Worm (Caenorhabditis elegans) whole organism, L2 larva: ENCODE results near the gene srab-12.

Experiments used
- C34F6.9 ChIP-seq: fragments of 150-350 bp; optimal IDR thresholded peaks from 2 replicates; lab custom pipeline; 2014; ENCODE audit warnings: missing biosample characterization, missing genetic modification characterization
- R02D3.7 ChIP-seq: fragments of 150-350 bp; optimal IDR thresholded peaks from 2 replicates; lab custom pipeline; 2014; ENCODE audit warnings: missing biosample characterization, missing genetic modification characterization
- Y55F3AM.14 ChIP-seq: fragments of 200-800 bp; sonication (Bioruptor generic); optimal IDR thresholded peaks from 2 replicates; lab custom pipeline; 2018; ENCODE audit warnings: mild to moderate bottlenecking, missing genetic modification characterization, missing compliant biosample characterization
- ZK546.5 ChIP-seq: sonication (generic microtip); optimal IDR thresholded peaks from 2 replicates; lab custom pipeline; 2017; ENCODE audit warnings: missing biosample characterization, missing genetic modification characterization
- alr-1 ChIP-seq: fragments of 150-350 bp; optimal IDR thresholded peaks from 2 replicates; lab custom pipeline; 2014; ENCODE audit warnings: missing biosample characterization, missing genetic modification characterization
- aly-2 ChIP-seq: fragments of 150-350 bp; optimal IDR thresholded peaks from 2 replicates; lab custom pipeline; 2014; ENCODE audit warnings: missing biosample characterization, missing genetic modification characterization
- ceh-16 ChIP-seq: fragments of 150-350 bp; optimal IDR thresholded peaks from 2 replicates; lab custom pipeline; 2014; ENCODE audit warnings: missing biosample characterization, missing genetic modification characterization
- ceh-82 ChIP-seq: fragments of 150-350 bp; optimal IDR thresholded peaks from 2 replicates; lab custom pipeline; 2014; ENCODE audit warnings: missing biosample characterization, missing genetic modification characterization
- crh-2 ChIP-seq: sonication (generic microtip); optimal IDR thresholded peaks from 2 replicates; lab custom pipeline; 2017; ENCODE audit warnings: missing biosample characterization, missing genetic modification characterization
- dmd-4 ChIP-seq: sonication (generic microtip); optimal IDR thresholded peaks from 2 replicates; lab custom pipeline; 2017; ENCODE audit warnings: missing biosample characterization, missing genetic modification characterization
- egl-27 ChIP-seq: sonication (generic microtip); optimal IDR thresholded peaks from 3 replicates; lab custom pipeline; 2017; ENCODE audit warnings: missing biosample characterization, missing genetic modification reagents, missing genetic modification characterization
- elt-1 ChIP-seq: fragments of 150-350 bp; optimal IDR thresholded peaks from 2 replicates; lab custom pipeline; 2014; ENCODE audit warnings: missing biosample characterization, missing genetic modification characterization
- elt-3 ChIP-seq: sonication (generic microtip); optimal IDR thresholded peaks from 2 replicates; lab custom pipeline; 2017; ENCODE audit warnings: missing biosample characterization, missing genetic modification characterization
- fos-1 ChIP-seq: fragments of 150-350 bp; optimal IDR thresholded peaks from 2 replicates; lab custom pipeline; 2014; ENCODE audit warnings: missing biosample characterization, missing genetic modification characterization
- lin-11 ChIP-seq: fragments of 150-350 bp; sonication (generic microtip); optimal IDR thresholded peaks from 2 replicates; lab custom pipeline; 2014; ENCODE audit warnings: missing biosample characterization, missing genetic modification characterization, inconsistent platforms, mixed read lengths
- lin-13 ChIP-seq: fragments of 150-350 bp; optimal IDR thresholded peaks from 2 replicates; lab custom pipeline; 2014; ENCODE audit warnings: missing biosample characterization, missing genetic modification reagents, missing genetic modification characterization
- lin-39 ChIP-seq: fragments of 150-350 bp; optimal IDR thresholded peaks from 2 replicates; lab custom pipeline; 2014; ENCODE audit warnings: missing biosample characterization, missing genetic modification reagents, missing genetic modification characterization
- lsy-2 ChIP-seq, 2 experiments: fragments of 150-350 bp in 1 of 2; sonication (generic microtip) in 1 of 2; optimal IDR thresholded peaks; 2 replicates each; lab custom pipeline; 2014 to 2017; ENCODE audit warnings: missing biosample characterization in 2 of 2, missing genetic modification characterization in 2 of 2
- mab-5 ChIP-seq: fragments of 150-350 bp; optimal IDR thresholded peaks from 2 replicates; lab custom pipeline; 2014; ENCODE audit warnings: missing biosample characterization, missing genetic modification characterization
- mdl-1 ChIP-seq, 2 experiments: fragments of 150-350 bp in 1 of 2; sonication (generic microtip) in 1 of 2; optimal IDR thresholded peaks; 2 replicates each; lab custom pipeline; 2017; ENCODE audit warnings: missing biosample characterization in 2 of 2, missing genetic modification characterization in 2 of 2
- nhr-10 ChIP-seq: sonication (generic microtip); optimal IDR thresholded peaks from 2 replicates; lab custom pipeline; 2017; ENCODE audit warnings: missing biosample characterization, missing genetic modification characterization
- nhr-11 ChIP-seq: fragments of 150-350 bp; optimal IDR thresholded peaks from 2 replicates; lab custom pipeline; 2014; ENCODE audit warnings: missing biosample characterization, missing genetic modification characterization
- nhr-12 ChIP-seq: fragments of 150-350 bp; optimal IDR thresholded peaks from 2 replicates; lab custom pipeline; 2014; ENCODE audit warnings: missing biosample characterization, missing genetic modification characterization
- nhr-129 ChIP-seq: fragments of 150-350 bp; optimal IDR thresholded peaks from 2 replicates; lab custom pipeline; 2014; ENCODE audit warnings: missing biosample characterization, missing genetic modification characterization
- nhr-21 ChIP-seq: fragments of 150-350 bp; optimal IDR thresholded peaks from 2 replicates; lab custom pipeline; 2014; ENCODE audit warnings: missing biosample characterization, missing genetic modification characterization
- nhr-23 ChIP-seq: fragments of 150-350 bp; optimal IDR thresholded peaks from 2 replicates; lab custom pipeline; 2014; ENCODE audit warnings: missing biosample characterization, missing genetic modification reagents, missing genetic modification characterization
- nhr-237 ChIP-seq: fragments of 150-350 bp; optimal IDR thresholded peaks from 2 replicates; lab custom pipeline; 2014; ENCODE audit warnings: missing biosample characterization, missing genetic modification characterization
- nhr-6 ChIP-seq: fragments of 150-350 bp; optimal IDR thresholded peaks from 2 replicates; lab custom pipeline; 2014; ENCODE audit warnings: missing biosample characterization, missing genetic modification characterization
- nhr-77 ChIP-seq: fragments of 150-350 bp; optimal IDR thresholded peaks from 2 replicates; lab custom pipeline; 2014; ENCODE audit warnings: missing biosample characterization, missing genetic modification characterization
- sem-4 ChIP-seq: fragments of 150-350 bp; optimal IDR thresholded peaks from 2 replicates; lab custom pipeline; 2014; ENCODE audit warnings: missing biosample characterization, missing genetic modification reagents, missing genetic modification characterization
- sma-3 ChIP-seq: sonication (generic microtip); optimal IDR thresholded peaks from 2 replicates; lab custom pipeline; 2016; ENCODE audit warnings: missing genetic modification reagents, missing genetic modification characterization, missing compliant biosample characterization
- sma-9 ChIP-seq, 2 experiments: fragments of 150-350 bp in 1 of 2; sonication (generic microtip) in 1 of 2; optimal IDR thresholded peaks; 2 replicates each; lab custom pipeline; 2014 to 2016; ENCODE audit warnings: missing genetic modification characterization in 2 of 2, mild to moderate bottlenecking in 1 of 2, missing biosample characterization in 1 of 2, missing compliant biosample characterization in 1 of 2, missing genetic modification reagents in 1 of 2, moderate library complexity in 1 of 2
- snpc-4 ChIP-seq: fragments of 150-350 bp; optimal IDR thresholded peaks from 2 replicates; lab custom pipeline; 2014; ENCODE audit warnings: missing biosample characterization, missing genetic modification characterization
- unc-39 ChIP-seq: fragments of 150-350 bp; optimal IDR thresholded peaks from 2 replicates; lab custom pipeline; 2014; ENCODE audit warnings: missing biosample characterization, missing genetic modification characterization
- unc-55 ChIP-seq: fragments of 150-350 bp; sonication (generic microtip); optimal IDR thresholded peaks from 3 replicates; lab custom pipeline; 2014; ENCODE audit warnings: missing biosample characterization, missing genetic modification reagents, missing genetic modification characterization
- unc-62 ChIP-seq: fragments of 150-350 bp; optimal IDR thresholded peaks from 2 replicates; lab custom pipeline; 2014; ENCODE audit warnings: missing biosample characterization, missing genetic modification reagents, missing genetic modification characterization
- ztf-1 ChIP-seq: fragments of 200-800 bp; sonication (Bioruptor generic); conservative IDR thresholded peaks from 2 replicates; pipeline ENCODE4 v1.3.6; 2022; ENCODE audit warnings: missing genetic modification characterization, missing compliant biosample characterization
- ztf-4 ChIP-seq: fragments of 150-350 bp; optimal IDR thresholded peaks from 2 replicates; lab custom pipeline; 2014; ENCODE audit warnings: missing biosample characterization, missing genetic modification characterization

srab-12 gene

DNA sequence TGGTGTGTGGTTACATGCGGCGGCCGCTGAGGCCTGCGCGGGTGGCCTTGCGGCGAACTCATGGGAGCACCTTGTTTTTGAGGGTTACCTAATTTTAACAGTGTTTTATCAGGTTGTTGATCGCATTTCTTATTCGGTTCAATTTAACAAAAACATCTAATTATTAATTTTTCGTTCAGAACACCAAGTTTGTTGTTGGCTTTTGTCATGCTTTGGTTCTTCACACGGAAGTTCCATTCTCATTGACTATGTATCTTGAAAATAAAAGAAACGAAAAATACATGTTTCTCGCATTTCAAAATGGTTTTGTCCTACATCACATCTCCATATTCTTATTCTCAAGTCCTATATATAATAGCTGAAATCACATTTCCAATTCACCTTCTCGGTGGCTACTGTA, 6.7 kb upstream of the srab-12 start, which contains the start of gene srh-290:
TSS of gene srh-290 (plus strand) at position 301 of the 400 bp plus-strand sequence.
- no peak for TF ChIP-seq sem-4 (tag; lab: Kevin White, UChicago)
- TF ChIP-seq R02D3.7 (tag; lab: Kevin White, UChicago): no peak
- TF ChIP-seq elt-1 (tag; lab: Kevin White, UChicago): no peak
- no peak for TF ChIP-seq sma-3
- TF ChIP-seq C34F6.9 (tag; lab: Kevin White, UChicago): no peak
- no peak for TF ChIP-seq ztf-1 (GFP tag; lab: Robert Waterston, UW)

DNA sequence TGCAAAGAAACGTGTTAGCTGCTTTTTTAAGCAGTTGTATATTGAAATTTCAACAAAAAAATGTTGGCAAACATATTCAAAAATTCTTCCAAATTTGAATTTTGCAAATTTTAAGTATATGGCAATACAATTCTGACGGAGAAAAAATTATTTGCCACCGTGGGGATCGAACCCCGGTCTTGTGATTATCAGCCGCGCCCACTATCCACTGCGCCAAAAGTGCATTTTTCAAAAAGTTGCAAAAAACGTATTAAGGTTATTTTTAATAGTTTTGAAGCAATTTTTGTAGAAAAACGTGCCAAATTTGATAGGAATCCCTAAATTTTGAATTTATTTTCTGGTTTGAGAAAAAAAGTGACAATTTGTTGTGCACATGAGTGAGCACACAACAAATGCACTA, 921 bp upstream of the srab-12 start:
- no peak for TF ChIP-seq C34F6.9 (tag; lab: Kevin White, UChicago)
- no peak for TF ChIP-seq lin-13 (GFP tag; lab: Kevin White, UChicago)
- TF ChIP-seq nhr-10 (tag; lab: Kevin White, UChicago): no peak
- no peak for TF ChIP-seq nhr-129
- TF ChIP-seq ztf-4: no peak
- no peak for TF ChIP-seq nhr-237 (tag; lab: Kevin White, UChicago)
- no peak for TF ChIP-seq nhr-77 (tag; lab: Kevin White, UChicago)
- no peak for TF ChIP-seq mab-5
- TF ChIP-seq egl-27 (tag; lab: Kevin White, UChicago): no peak
- TF ChIP-seq lsy-2 (tag; optimal IDR thresholded peaks at IDR 0.05; lab: Kevin White, UChicago): no peak
- TF ChIP-seq nhr-21 (tag; lab: Kevin White, UChicago): no peak
- no peak for TF ChIP-seq unc-55
- TF ChIP-seq lin-11 (tag; lab: Kevin White, UChicago): no peak
- no peak for TF ChIP-seq Y55F3AM.14
- no peak for TF ChIP-seq alr-1 (tag; lab: Kevin White, UChicago)
- TF ChIP-seq dmd-4 (tag; lab: Kevin White, UChicago): no peak
- no peak for TF ChIP-seq nhr-11 (tag; lab: Kevin White, UChicago)

DNA sequence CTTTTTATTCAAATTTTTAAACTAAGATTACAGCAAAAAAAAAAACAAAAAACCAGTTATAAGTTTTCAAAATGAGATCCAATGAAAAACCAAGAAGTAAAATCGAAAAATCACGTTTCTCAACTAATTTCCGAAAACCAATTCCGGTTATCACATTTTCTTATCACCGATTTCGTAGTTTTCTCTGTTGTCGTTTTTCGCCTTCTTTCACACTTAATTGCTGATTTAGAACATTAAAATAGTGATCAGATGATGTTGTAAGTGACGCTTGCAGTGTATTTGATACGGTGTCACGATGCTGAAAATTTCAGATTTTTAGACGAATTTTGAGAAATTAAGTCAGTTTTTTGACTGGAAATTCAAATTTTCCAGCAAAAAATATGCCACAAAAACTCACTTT, 3.2 kb downstream of the srab-12 start:
- TF ChIP-seq nhr-11 (tag; lab: Kevin White, UChicago): no peak
- no peak for TF ChIP-seq lin-11 (tag; lab: Kevin White, UChicago)
- no peak for TF ChIP-seq snpc-4 (tag; lab: Kevin White, UChicago)
- no peak for TF ChIP-seq unc-55
- peak; percentile 19 for TF ChIP-seq nhr-129
- no peak for TF ChIP-seq lin-39 (tag; lab: Kevin White, UChicago)
- peak; percentile 2 for TF ChIP-seq crh-2 (tag; lab: Kevin White, UChicago)
- TF ChIP-seq unc-39: no peak
- TF ChIP-seq fos-1 (tag; lab: Kevin White, UChicago): peak; percentile 50

ce11 chrV:17777624-17778023, 5.8 kb downstream of the srab-12 start, which contains the start of gene C47A10.12:
Gene C47A10.12, plus strand, starts transcription at chrV:17777924.
- TF ChIP-seq unc-62 (no peak), nhr-23 (no peak), nhr-77 (tag; lab: Kevin White, UChicago) (no peak), snpc-4 (tag; lab: Kevin White, UChicago) (no peak), lsy-2 (tag; optimal IDR thresholded peaks at IDR 0.05; lab: Kevin White, UChicago) (no peak), aly-2 (tag; lab: Kevin White, UChicago) (no peak), unc-39 (no peak), mab-5 (no peak), mdl-1 (tag; optimal IDR thresholded peaks at IDR 0.05; lab: Kevin White, UChicago) (no peak), elt-3 (tag; lab: Kevin White, UChicago) (no peak), sma-3 (no peak), fos-1 (tag; lab: Kevin White, UChicago) (no peak), nhr-6 (tag; lab: Kevin White, UChicago) (no peak), nhr-11 (tag; lab: Kevin White, UChicago) (no peak), lin-11 (tag; lab: Kevin White, UChicago) (no peak), ceh-16 (no peak)

DNA sequence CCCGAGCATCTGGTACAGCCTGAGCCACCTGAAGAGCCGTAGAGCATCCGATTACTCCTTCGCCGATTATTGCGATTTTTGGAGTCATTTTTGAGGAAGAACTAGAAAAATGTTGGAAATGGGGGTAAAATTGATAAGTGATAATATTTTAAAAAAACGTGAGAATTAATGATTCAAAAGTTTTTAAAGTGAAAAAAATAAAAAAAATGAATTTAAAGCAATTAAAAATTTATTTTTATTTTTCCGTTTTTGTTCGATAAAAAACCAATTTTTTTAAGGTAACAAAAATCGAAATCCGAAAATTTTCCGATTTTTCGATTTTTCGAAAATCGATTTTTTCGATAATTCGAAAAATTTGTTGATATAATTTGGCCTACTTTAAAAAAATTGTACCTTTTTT, 6.3 kb downstream of the srab-12 start, which contains the start of gene ddo-1:
TSS of gene ddo-1 (minus strand) at position 101 of the 400 bp plus-strand sequence.
- no peak for TF ChIP-seq lin-13 (GFP tag; lab: Kevin White, UChicago)
- TF ChIP-seq C34F6.9 (tag; lab: Kevin White, UChicago): no peak
- TF ChIP-seq ZK546.5 (tag; lab: Kevin White, UChicago): no peak
- no peak for TF ChIP-seq lin-39 (tag; lab: Kevin White, UChicago)
- no peak for TF ChIP-seq alr-1 (tag; lab: Kevin White, UChicago)
- TF ChIP-seq ceh-16: no peak
- no peak for TF ChIP-seq nhr-129
- no peak for TF ChIP-seq lsy-2 (tag; optimal IDR thresholded peaks at IDR 0.05; lab: Kevin White, UChicago)
- no peak for TF ChIP-seq elt-1 (tag; lab: Kevin White, UChicago)
- TF ChIP-seq sma-9 (GFP tag; optimal IDR thresholded peaks at IDR 0.05; lab: Kevin White, UChicago): no peak
- no peak for TF ChIP-seq sma-9 (tag; optimal IDR thresholded peaks at IDR 0.05; lab: Kevin White, UChicago)
- TF ChIP-seq nhr-12: no peak
- TF ChIP-seq nhr-10 (tag; lab: Kevin White, UChicago): no peak
- no peak for TF ChIP-seq ceh-82
- TF ChIP-seq egl-27 (tag; lab: Kevin White, UChicago): no peak
- TF ChIP-seq, all 48 proteins: peak for 0
